Fruit fly (Drosophila melanogaster): ENCODE measurements around the gene CG6928.

CG6928 gene

DNA sequence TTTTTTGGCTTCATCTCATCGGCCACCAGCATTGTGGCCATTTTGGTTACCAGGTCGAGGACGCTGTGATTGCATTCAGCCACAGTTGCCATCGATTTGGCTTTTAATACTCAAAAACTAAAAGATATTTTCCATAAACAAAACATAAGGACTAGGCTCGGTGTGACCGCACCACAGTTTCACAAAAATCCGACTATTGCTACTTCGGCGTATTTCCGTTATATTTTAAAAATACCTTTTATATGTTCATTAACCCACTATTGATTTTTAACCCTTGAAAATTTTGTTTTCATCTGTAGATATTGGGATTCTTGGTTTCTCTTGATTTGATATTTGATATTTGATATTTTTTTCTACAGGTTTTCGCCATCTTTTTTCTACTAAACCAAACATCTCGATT is 5.0 kb upstream of the CG6928 start, which contains the start of gene Grip163:
TSS of gene Grip163 (minus strand) at position 180 of the 400 bp plus-strand sequence.
- TF ChIP-seq N (GFP tag; optimal IDR thresholded peaks at IDR 0.05) (no peak), sv (GFP tag; optimal IDR thresholded peaks at IDR 0.05) (no peak), dsf (GFP tag; optimal IDR thresholded peaks at IDR 0.05; ENCODE audit: borderline replicate concordance) (no peak), HLH106 (tag; optimal IDR thresholded peaks at IDR 0.05) (no peak), Mio (GFP tag; optimal IDR thresholded peaks at IDR 0.05) (no peak), CrebA (GFP tag; optimal IDR thresholded peaks at IDR 0.05; ENCODE audit: borderline replicate concordance) (no peak), h (GFP tag; optimal IDR thresholded peaks at IDR 0.05) (no peak), psq (GFP tag; optimal IDR thresholded peaks at IDR 0.05) (no peak), Sp1 (GFP tag; optimal IDR thresholded peaks at IDR 0.05) (no peak), usp (GFP tag; optimal IDR thresholded peaks at IDR 0.05) (no peak), tai (GFP tag; optimal IDR thresholded peaks at IDR 0.05) (no peak), Rel (GFP tag; optimal IDR thresholded peaks at IDR 0.05) (no peak), Rel (tag; optimal IDR thresholded peaks at IDR 0.05) (no peak), OdsH (GFP tag; optimal IDR thresholded peaks at IDR 0.05) (no peak), brk (GFP tag; optimal IDR thresholded peaks at IDR 0.05) (no peak), Myc (optimal IDR thresholded peaks at IDR 0.05) (no peak), dl (GFP tag; optimal IDR thresholded peaks at IDR 0.05; ENCODE audit: insufficient read depth in 1 of 2, partially characterized antibody in 2 of 2) (no peak), Dfd (GFP tag; optimal IDR thresholded peaks at IDR 0.05) (no peak), GATAd (GFP tag; optimal IDR thresholded peaks at IDR 0.05) (no peak), fru (GFP tag; optimal IDR thresholded peaks at IDR 0.05) (no peak), Abd-B (GFP tag; optimal IDR thresholded peaks at IDR 0.05) (no peak)

DNA sequence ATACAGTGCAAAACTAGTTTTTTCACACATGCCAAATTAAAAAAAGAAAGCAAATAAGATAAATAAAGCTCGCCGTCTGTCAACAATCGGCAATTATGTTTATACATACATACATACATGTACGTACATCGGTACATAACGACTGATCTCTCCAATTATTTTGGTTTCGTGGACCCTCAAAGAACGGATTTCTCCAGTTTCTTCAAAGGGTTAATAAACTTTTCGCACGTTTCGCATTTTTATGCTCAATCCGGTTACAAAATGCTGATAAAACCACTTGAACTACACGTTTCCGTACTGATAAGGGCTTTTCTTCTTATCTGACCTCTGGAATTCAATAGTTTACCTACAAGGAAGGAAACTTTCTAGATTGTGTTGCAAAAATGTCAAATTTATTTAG is 502 bp downstream of the CG6928 start:
- TF ChIP-seq Hr78 (GFP tag; optimal IDR thresholded peaks at IDR 0.05): no peak
- TF ChIP-seq brk (GFP tag; optimal IDR thresholded peaks at IDR 0.05): no peak
- TF ChIP-seq CG9705 (GFP tag; optimal IDR thresholded peaks at IDR 0.05): no peak
- TF ChIP-seq lola (GFP tag; optimal IDR thresholded peaks at IDR 0.05): no peak
- no peak for TF ChIP-seq br (GFP tag; optimal IDR thresholded peaks at IDR 0.05)
- TF ChIP-seq ey (GFP tag; optimal IDR thresholded peaks at IDR 0.05): no peak
- TF ChIP-seq HLH106 (tag; optimal IDR thresholded peaks at IDR 0.05): no peak
- TF ChIP-seq pan (optimal IDR thresholded peaks at IDR 0.05): no peak
- no peak for TF ChIP-seq Hnf4 (GFP tag; optimal IDR thresholded peaks at IDR 0.05)
- TF ChIP-seq Jra (GFP tag; optimal IDR thresholded peaks at IDR 0.05): no peak
- no peak for TF ChIP-seq CG32264 (GFP tag; optimal IDR thresholded peaks at IDR 0.05)
- TF ChIP-seq dmrt93B (GFP tag; optimal IDR thresholded peaks at IDR 0.05): no peak
- no peak for TF ChIP-seq CrebA (GFP tag; optimal IDR thresholded peaks at IDR 0.05; ENCODE audit: borderline replicate concordance)
- no peak for TF ChIP-seq Dif (GFP tag; optimal IDR thresholded peaks at IDR 0.05; ENCODE audit: partially characterized antibody)
- no peak for TF ChIP-seq dsf (GFP tag; optimal IDR thresholded peaks at IDR 0.05; ENCODE audit: borderline replicate concordance)
- TF ChIP-seq fru (GFP tag; optimal IDR thresholded peaks at IDR 0.05): no peak
- no peak for TF ChIP-seq woc (GFP tag; optimal IDR thresholded peaks at IDR 0.05)
- no peak for TF ChIP-seq Rel (GFP tag; optimal IDR thresholded peaks at IDR 0.05)
- no peak for TF ChIP-seq Rel (tag; optimal IDR thresholded peaks at IDR 0.05)
- no peak for TF ChIP-seq Myc (optimal IDR thresholded peaks at IDR 0.05)

DNA sequence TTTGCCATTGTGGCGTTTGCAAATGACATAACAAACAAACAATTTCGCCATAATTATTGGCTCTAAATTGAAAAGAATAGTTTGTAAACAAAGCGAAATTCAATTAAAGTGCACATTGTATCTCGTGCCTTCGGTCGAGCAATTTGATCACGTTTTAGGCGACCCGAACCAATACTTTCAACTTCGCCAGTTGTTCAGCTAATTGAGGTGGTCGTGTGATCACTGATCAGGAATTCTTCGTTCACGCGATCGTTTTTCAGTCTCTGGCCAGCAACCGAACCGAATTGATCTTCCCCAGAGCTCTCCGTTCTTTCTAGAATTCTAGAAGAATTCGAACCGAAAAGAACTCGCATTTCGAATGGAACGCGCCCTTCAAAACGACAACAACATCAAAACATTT is 1.2 kb downstream of the CG6928 start:
- TF ChIP-seq Vsx2 (GFP tag; optimal IDR thresholded peaks at IDR 0.05; ENCODE audit: partially characterized antibody) (no peak), dl (GFP tag; optimal IDR thresholded peaks at IDR 0.05; ENCODE audit: insufficient read depth in 1 of 2, partially characterized antibody in 2 of 2) (no peak), N (GFP tag; optimal IDR thresholded peaks at IDR 0.05) (no peak), CG9705 (GFP tag; optimal IDR thresholded peaks at IDR 0.05) (no peak), Sp1 (GFP tag; optimal IDR thresholded peaks at IDR 0.05) (no peak), jim (GFP tag; optimal IDR thresholded peaks at IDR 0.05) (no peak), foxo (GFP tag; optimal IDR thresholded peaks at IDR 0.05) (no peak), woc (GFP tag; optimal IDR thresholded peaks at IDR 0.05) (no peak)

DNA sequence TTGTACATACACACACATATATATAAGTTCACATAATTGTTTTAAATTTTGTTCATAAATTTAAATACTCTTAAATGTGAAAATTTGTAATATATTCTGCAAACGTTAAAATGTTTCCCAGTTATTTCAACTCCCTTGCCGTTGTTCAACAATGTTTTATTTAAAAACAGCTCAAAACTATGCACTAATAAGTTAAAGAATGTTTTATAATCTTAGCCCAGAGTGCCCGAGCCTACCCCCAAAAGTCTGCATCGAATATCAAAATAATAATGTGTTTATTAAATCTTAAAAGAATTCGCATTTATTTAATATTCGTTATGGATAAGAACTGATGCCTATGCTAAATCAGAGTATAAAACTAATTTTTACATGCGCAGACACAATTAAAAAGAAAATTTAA is 5.0 kb downstream of the CG6928 start:
- TF ChIP-seq dsf (GFP tag; optimal IDR thresholded peaks at IDR 0.05; ENCODE audit: borderline replicate concordance): no peak
- TF ChIP-seq br (GFP tag; optimal IDR thresholded peaks at IDR 0.05): no peak
- TF ChIP-seq Myc (optimal IDR thresholded peaks at IDR 0.05): peak; percentile 73
- no peak for TF ChIP-seq OdsH (GFP tag; optimal IDR thresholded peaks at IDR 0.05)
- peak; percentile 69 for TF ChIP-seq Vsx2 (GFP tag; optimal IDR thresholded peaks at IDR 0.05; ENCODE audit: partially characterized antibody)
- TF ChIP-seq pan (optimal IDR thresholded peaks at IDR 0.05): no peak
- TF ChIP-seq fru (GFP tag; optimal IDR thresholded peaks at IDR 0.05): no peak
- no peak for TF ChIP-seq Dfd (GFP tag; optimal IDR thresholded peaks at IDR 0.05)
- TF ChIP-seq N (GFP tag; optimal IDR thresholded peaks at IDR 0.05): peak; percentile 68
- TF ChIP-seq sage (GFP tag; optimal IDR thresholded peaks at IDR 0.05): peak; percentile 5

Measured in whole organism, wandering third instar larva.